Fruit fly (Drosophila melanogaster): Measurements from ENCODE around the gene vih.

DNA sequence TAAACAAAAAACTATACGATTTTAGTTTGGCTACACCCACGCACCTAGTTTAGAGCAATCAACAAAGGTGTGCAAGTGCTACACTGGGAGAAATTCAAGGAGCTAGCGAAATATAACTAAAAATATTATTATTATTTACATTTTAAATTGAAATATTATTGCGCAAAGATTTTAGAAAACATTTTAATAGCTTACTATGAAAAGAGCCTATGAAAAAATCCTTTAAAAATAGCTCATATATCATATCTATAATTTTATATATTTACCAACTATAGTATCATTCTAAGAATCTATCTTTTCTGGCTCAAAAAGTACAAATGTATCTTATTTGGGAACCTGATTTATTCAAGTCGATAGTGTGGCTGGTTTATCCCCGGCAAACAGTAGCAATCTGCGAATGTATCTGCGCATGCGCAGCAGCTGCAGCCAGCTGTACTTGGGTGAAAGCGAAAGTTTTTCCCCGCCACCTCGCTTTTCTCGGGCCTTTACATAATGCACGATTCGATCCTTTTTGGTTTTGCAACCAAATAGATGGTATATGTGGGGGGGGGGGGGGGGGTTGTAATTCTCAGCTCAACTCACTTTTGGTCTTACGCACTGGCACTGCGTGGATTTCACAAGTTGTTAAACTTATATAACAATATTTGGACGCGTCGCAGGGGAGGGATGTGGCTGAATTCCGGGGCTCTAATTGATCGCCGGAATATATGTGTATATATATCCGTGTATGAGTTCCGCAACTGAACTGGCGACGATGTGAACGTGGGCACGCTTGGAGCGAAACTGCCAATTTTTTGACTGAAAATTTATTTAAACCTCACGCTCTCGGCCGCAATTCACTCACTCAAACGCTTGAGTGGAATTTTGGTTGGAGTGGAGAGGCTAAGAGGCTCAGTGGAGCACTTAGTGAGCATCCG lies 7.4 kb upstream of the vih start, which contains the start of gene CG10657:
- TF ChIP-seq EcR (GFP tag; optimal IDR thresholded peaks at IDR 0.05) (no peak), CG8478 (optimal IDR thresholded peaks at IDR 0.05) (no peak), usp (GFP tag; optimal IDR thresholded peaks at IDR 0.05) (no peak), pan (optimal IDR thresholded peaks at IDR 0.05) (no peak), Dll (optimal IDR thresholded peaks at IDR 0.05) (no peak)
